Worm (Caenorhabditis elegans) whole organism, L2 larva: Measurements from ENCODE around the gene C30H6.12.

Experiments
- dmd-4 ChIP-seq: sonication (generic microtip); optimal IDR thresholded peaks from 2 replicates; lab custom pipeline; 2017; ENCODE audit warnings: missing biosample characterization, missing genetic modification characterization
- egl-27 ChIP-seq: sonication (generic microtip); optimal IDR thresholded peaks from 3 replicates; lab custom pipeline; 2017; ENCODE audit warnings: missing biosample characterization, missing genetic modification reagents, missing genetic modification characterization
- elt-3 ChIP-seq: sonication (generic microtip); optimal IDR thresholded peaks from 2 replicates; lab custom pipeline; 2017; ENCODE audit warnings: missing biosample characterization, missing genetic modification characterization
- fos-1 ChIP-seq: fragments of 150-350 bp; optimal IDR thresholded peaks from 2 replicates; lab custom pipeline; 2014; ENCODE audit warnings: missing biosample characterization, missing genetic modification characterization
- gmeb-1 ChIP-seq: fragments of 150-350 bp; optimal IDR thresholded peaks from 2 replicates; lab custom pipeline; 2014; ENCODE audit warnings: missing biosample characterization, missing genetic modification characterization
- nhr-23 ChIP-seq: fragments of 150-350 bp; optimal IDR thresholded peaks from 2 replicates; lab custom pipeline; 2014; ENCODE audit warnings: missing biosample characterization, missing genetic modification reagents, missing genetic modification characterization
- sma-3 ChIP-seq: sonication (generic microtip); optimal IDR thresholded peaks from 2 replicates; lab custom pipeline; 2016; ENCODE audit warnings: missing genetic modification reagents, missing genetic modification characterization, missing compliant biosample characterization
- sma-9 ChIP-seq, 2 experiments: fragments of 150-350 bp in 1 of 2; sonication (generic microtip) in 1 of 2; optimal IDR thresholded peaks; 2 replicates each; lab custom pipeline; 2014 to 2016; ENCODE audit warnings: missing genetic modification characterization in 2 of 2, mild to moderate bottlenecking in 1 of 2, missing biosample characterization in 1 of 2, missing compliant biosample characterization in 1 of 2, missing genetic modification reagents in 1 of 2, moderate library complexity in 1 of 2
- ztf-11 ChIP-seq: sonication (generic microtip); optimal IDR thresholded peaks from 2 replicates; lab custom pipeline; 2017; ENCODE audit warnings: missing biosample characterization, missing genetic modification characterization

C30H6.12 gene

ce11 chrIV:17432223-17432826 is 49.2 kb downstream of the C30H6.12 start:
- peak; percentile 53 for TF ChIP-seq fos-1 (tag; lab: Kevin White, UChicago)
- TF ChIP-seq egl-27 (tag; lab: Kevin White, UChicago): no peak
- no peak for TF ChIP-seq gmeb-1

ce11 chrIV:17435228-17435627 is 52.1 kb downstream of the C30H6.12 start:
- no peak for TF ChIP-seq nhr-23 (tag; lab: Kevin White, UChicago)
- TF ChIP-seq ztf-11: no peak
- TF ChIP-seq elt-3 (tag; lab: Kevin White, UChicago): no peak
- no peak for TF ChIP-seq egl-27 (tag; lab: Kevin White, UChicago)
- no peak for TF ChIP-seq sma-9 (GFP tag; optimal IDR thresholded peaks at IDR 0.05; lab: Kevin White, UChicago)
- no peak for TF ChIP-seq sma-9 (tag; optimal IDR thresholded peaks at IDR 0.05; lab: Kevin White, UChicago)
- TF ChIP-seq sma-3 (GFP tag; lab: Kevin White, UChicago): no peak
- no peak for TF ChIP-seq dmd-4
